Worm (Caenorhabditis elegans) whole organism, L2 larva: Measurements from ENCODE around the gene T24C12.1.
A peak's percentile ranks its signal among the peaks of the same experiment; 100 is the strongest.

Source experiments
- C34F6.9 ChIP-seq: fragments of 150-350 bp; optimal IDR thresholded peaks from 2 replicates; lab custom pipeline; 2014; ENCODE audit warnings: missing biosample characterization, missing genetic modification characterization
- Y55F3AM.14 ChIP-seq: fragments of 200-800 bp; sonication (Bioruptor generic); optimal IDR thresholded peaks from 2 replicates; lab custom pipeline; 2018; ENCODE audit warnings: mild to moderate bottlenecking, missing genetic modification characterization, missing compliant biosample characterization
- alr-1 ChIP-seq: fragments of 150-350 bp; optimal IDR thresholded peaks from 2 replicates; lab custom pipeline; 2014; ENCODE audit warnings: missing biosample characterization, missing genetic modification characterization
- ama-1 ChIP-seq: fragments of 150-350 bp; optimal IDR thresholded peaks from 2 replicates; lab custom pipeline; 2018; ENCODE audit warnings: inconsistent platforms
- blmp-1 ChIP-seq: sonication (generic microtip); optimal IDR thresholded peaks from 2 replicates; lab custom pipeline; 2017; ENCODE audit warnings: missing genetic modification characterization, mild to moderate bottlenecking, missing compliant biosample characterization, antibody characterized with exemption, moderate library complexity; ENCODE audit not compliant: insufficient read depth
- ceh-16 ChIP-seq: fragments of 150-350 bp; optimal IDR thresholded peaks from 2 replicates; lab custom pipeline; 2014; ENCODE audit warnings: missing biosample characterization, missing genetic modification characterization
- ceh-82 ChIP-seq: fragments of 150-350 bp; optimal IDR thresholded peaks from 2 replicates; lab custom pipeline; 2014; ENCODE audit warnings: missing biosample characterization, missing genetic modification characterization
- crh-2 ChIP-seq: sonication (generic microtip); optimal IDR thresholded peaks from 2 replicates; lab custom pipeline; 2017; ENCODE audit warnings: missing biosample characterization, missing genetic modification characterization
- dmd-4 ChIP-seq: sonication (generic microtip); optimal IDR thresholded peaks from 2 replicates; lab custom pipeline; 2017; ENCODE audit warnings: missing biosample characterization, missing genetic modification characterization
- egl-27 ChIP-seq: sonication (generic microtip); optimal IDR thresholded peaks from 3 replicates; lab custom pipeline; 2017; ENCODE audit warnings: missing biosample characterization, missing genetic modification reagents, missing genetic modification characterization
- elt-1 ChIP-seq: fragments of 150-350 bp; optimal IDR thresholded peaks from 2 replicates; lab custom pipeline; 2014; ENCODE audit warnings: missing biosample characterization, missing genetic modification characterization
- elt-3 ChIP-seq: sonication (generic microtip); optimal IDR thresholded peaks from 2 replicates; lab custom pipeline; 2017; ENCODE audit warnings: missing biosample characterization, missing genetic modification characterization
- fos-1 ChIP-seq: fragments of 150-350 bp; optimal IDR thresholded peaks from 2 replicates; lab custom pipeline; 2014; ENCODE audit warnings: missing biosample characterization, missing genetic modification characterization
- lin-13 ChIP-seq: fragments of 150-350 bp; optimal IDR thresholded peaks from 2 replicates; lab custom pipeline; 2014; ENCODE audit warnings: missing biosample characterization, missing genetic modification reagents, missing genetic modification characterization
- lin-39 ChIP-seq: fragments of 150-350 bp; optimal IDR thresholded peaks from 2 replicates; lab custom pipeline; 2014; ENCODE audit warnings: missing biosample characterization, missing genetic modification reagents, missing genetic modification characterization
- mab-5 ChIP-seq: fragments of 150-350 bp; optimal IDR thresholded peaks from 2 replicates; lab custom pipeline; 2014; ENCODE audit warnings: missing biosample characterization, missing genetic modification characterization
- mbf-1 ChIP-seq: sonication (generic microtip); optimal IDR thresholded peaks from 2 replicates; lab custom pipeline; 2017; ENCODE audit warnings: missing biosample characterization, missing genetic modification characterization
- nhr-10 ChIP-seq: sonication (generic microtip); optimal IDR thresholded peaks from 2 replicates; lab custom pipeline; 2017; ENCODE audit warnings: missing biosample characterization, missing genetic modification characterization
- nhr-11 ChIP-seq: fragments of 150-350 bp; optimal IDR thresholded peaks from 2 replicates; lab custom pipeline; 2014; ENCODE audit warnings: missing biosample characterization, missing genetic modification characterization
- nhr-12 ChIP-seq: fragments of 150-350 bp; optimal IDR thresholded peaks from 2 replicates; lab custom pipeline; 2014; ENCODE audit warnings: missing biosample characterization, missing genetic modification characterization
- nhr-21 ChIP-seq: fragments of 150-350 bp; optimal IDR thresholded peaks from 2 replicates; lab custom pipeline; 2014; ENCODE audit warnings: missing biosample characterization, missing genetic modification characterization
- nhr-23 ChIP-seq: fragments of 150-350 bp; optimal IDR thresholded peaks from 2 replicates; lab custom pipeline; 2014; ENCODE audit warnings: missing biosample characterization, missing genetic modification reagents, missing genetic modification characterization
- nhr-237 ChIP-seq: fragments of 150-350 bp; optimal IDR thresholded peaks from 2 replicates; lab custom pipeline; 2014; ENCODE audit warnings: missing biosample characterization, missing genetic modification characterization
- nhr-25 ChIP-seq: fragments of 150-350 bp; sonication (generic microtip); optimal IDR thresholded peaks from 3 replicates; lab custom pipeline; 2014; ENCODE audit warnings: missing biosample characterization, missing genetic modification characterization
- nhr-6 ChIP-seq: fragments of 150-350 bp; optimal IDR thresholded peaks from 2 replicates; lab custom pipeline; 2014; ENCODE audit warnings: missing biosample characterization, missing genetic modification characterization
- nhr-77 ChIP-seq: fragments of 150-350 bp; optimal IDR thresholded peaks from 2 replicates; lab custom pipeline; 2014; ENCODE audit warnings: missing biosample characterization, missing genetic modification characterization
- peb-1 ChIP-seq: fragments of 150-350 bp; optimal IDR thresholded peaks from 2 replicates; lab custom pipeline; 2014; ENCODE audit warnings: missing biosample characterization, missing genetic modification characterization
- skn-1 ChIP-seq: sonication (generic microtip); optimal IDR thresholded peaks from 2 replicates; lab custom pipeline; 2017; ENCODE audit warnings: missing biosample characterization, missing genetic modification characterization
- sma-9 ChIP-seq, 2 experiments: fragments of 150-350 bp in 1 of 2; sonication (generic microtip) in 1 of 2; optimal IDR thresholded peaks; 2 replicates each; lab custom pipeline; 2014 to 2016; ENCODE audit warnings: missing genetic modification characterization in 2 of 2, mild to moderate bottlenecking in 1 of 2, missing biosample characterization in 1 of 2, missing compliant biosample characterization in 1 of 2, missing genetic modification reagents in 1 of 2, moderate library complexity in 1 of 2
- snpc-4 ChIP-seq: fragments of 150-350 bp; optimal IDR thresholded peaks from 2 replicates; lab custom pipeline; 2014; ENCODE audit warnings: missing biosample characterization, missing genetic modification characterization
- unc-62 ChIP-seq: fragments of 150-350 bp; optimal IDR thresholded peaks from 2 replicates; lab custom pipeline; 2014; ENCODE audit warnings: missing biosample characterization, missing genetic modification reagents, missing genetic modification characterization
- ztf-4 ChIP-seq: fragments of 150-350 bp; optimal IDR thresholded peaks from 2 replicates; lab custom pipeline; 2014; ENCODE audit warnings: missing biosample characterization, missing genetic modification characterization

Gene T24C12.1

ce11 chrX:2199140-2199539 lies at the start of gene T24C12.1:
Gene T24C12.1 (plus strand): TSS chrX:2199440.
- TF ChIP-seq ama-1 (lab: Kevin White, UChicago) = no peak
- no peak for TF ChIP-seq peb-1 (tag; lab: Kevin White, UChicago)
- TF ChIP-seq nhr-12 (tag; lab: Kevin White, UChicago) = no peak
- no peak for TF ChIP-seq elt-3
- no peak for TF ChIP-seq nhr-77 (tag; lab: Kevin White, UChicago)
- TF ChIP-seq nhr-23 (tag; lab: Kevin White, UChicago) = no peak
- no peak for TF ChIP-seq Y55F3AM.14 (GFP tag; lab: Kevin White, UChicago)
- no peak for TF ChIP-seq nhr-10
- TF ChIP-seq nhr-6 (tag; lab: Kevin White, UChicago) = no peak
- no peak for TF ChIP-seq dmd-4 (tag; lab: Kevin White, UChicago)
- TF ChIP-seq nhr-237 (tag; lab: Kevin White, UChicago) = no peak
- no peak for TF ChIP-seq ceh-16 (tag; lab: Kevin White, UChicago)
- no peak for TF ChIP-seq alr-1 (tag; lab: Kevin White, UChicago)
- TF ChIP-seq ztf-4 (tag; lab: Kevin White, UChicago) = no peak
- TF ChIP-seq lin-13 (GFP tag; lab: Kevin White, UChicago) = no peak
- no peak for TF ChIP-seq snpc-4 (tag; lab: Kevin White, UChicago)
- no peak for TF ChIP-seq sma-9 (GFP tag; optimal IDR thresholded peaks at IDR 0.05; lab: Kevin White, UChicago)
- TF ChIP-seq sma-9 (tag; optimal IDR thresholded peaks at IDR 0.05; lab: Kevin White, UChicago) = no peak
- TF ChIP-seq fos-1 (tag; lab: Kevin White, UChicago) = no peak
- TF ChIP-seq unc-62 (GFP tag; lab: Kevin White, UChicago) = no peak
- TF ChIP-seq skn-1 (tag; lab: Kevin White, UChicago) = no peak
- TF ChIP-seq, all 48 proteins: peak for 0

ce11 chrX:2150006-2150405 lies 49.2 kb upstream of the T24C12.1 start, which contains the start of gene npax-2:
Gene npax-2 (minus strand): TSS chrX:2150106.
- no peak for TF ChIP-seq nhr-11 (tag; lab: Kevin White, UChicago)
- no peak for TF ChIP-seq peb-1 (tag; lab: Kevin White, UChicago)
- no peak for TF ChIP-seq egl-27 (tag; lab: Kevin White, UChicago)
- no peak for TF ChIP-seq alr-1 (tag; lab: Kevin White, UChicago)
- TF ChIP-seq nhr-10 = no peak
- TF ChIP-seq lin-39 (tag; lab: Kevin White, UChicago) = no peak
- no peak for TF ChIP-seq nhr-23 (tag; lab: Kevin White, UChicago)
- no peak for TF ChIP-seq mbf-1 (tag; lab: Kevin White, UChicago)
- TF ChIP-seq crh-2 (tag; lab: Kevin White, UChicago) = no peak
- TF ChIP-seq snpc-4 (tag; lab: Kevin White, UChicago) = no peak
- no peak for TF ChIP-seq sma-9 (GFP tag; optimal IDR thresholded peaks at IDR 0.05; lab: Kevin White, UChicago)
- TF ChIP-seq sma-9 (tag; optimal IDR thresholded peaks at IDR 0.05; lab: Kevin White, UChicago) = no peak
- TF ChIP-seq C34F6.9 (tag; lab: Kevin White, UChicago) = no peak
- no peak for TF ChIP-seq elt-3
- no peak for TF ChIP-seq ama-1 (lab: Kevin White, UChicago)
- no peak for TF ChIP-seq ztf-4 (tag; lab: Kevin White, UChicago)
- TF ChIP-seq nhr-21 (tag; lab: Kevin White, UChicago) = no peak
- no peak for TF ChIP-seq nhr-25

ce11 chrX:2152062-2152461 lies 47.2 kb upstream of the T24C12.1 start:
- TF ChIP-seq nhr-25 (peak; percentile 6), nhr-6 (tag; lab: Kevin White, UChicago) (no peak)
- TF ChIP-seq, all 48 proteins: peak for 1

- no peak for TF ChIP-seq skn-1 (tag; lab: Kevin White, UChicago)
- peak; percentile 8 for TF ChIP-seq blmp-1 (tag; lab: Kevin White, UChicago)
- no peak for TF ChIP-seq elt-1 (tag; lab: Kevin White, UChicago)
These were observed 45.5 kb upstream of the T24C12.1 start for ce11 chrX:2153780-2154179.

ce11 chrX:2157855-2158254 lies 41.4 kb upstream of the T24C12.1 start:
- peak; percentile 4 for TF ChIP-seq sma-9 (GFP tag; optimal IDR thresholded peaks at IDR 0.05; lab: Kevin White, UChicago)
- no peak for TF ChIP-seq sma-9 (tag; optimal IDR thresholded peaks at IDR 0.05; lab: Kevin White, UChicago)
- no peak for TF ChIP-seq mbf-1 (tag; lab: Kevin White, UChicago)
- peak; percentile 55 for TF ChIP-seq fos-1 (tag; lab: Kevin White, UChicago)
- no peak for TF ChIP-seq ceh-82
- TF ChIP-seq crh-2 (tag; lab: Kevin White, UChicago) = no peak
- TF ChIP-seq mab-5 (tag; lab: Kevin White, UChicago) = no peak
- no peak for TF ChIP-seq unc-62 (GFP tag; lab: Kevin White, UChicago)
